Fruit fly (Drosophila melanogaster): ENCODE results near the gene mia.

DNA sequence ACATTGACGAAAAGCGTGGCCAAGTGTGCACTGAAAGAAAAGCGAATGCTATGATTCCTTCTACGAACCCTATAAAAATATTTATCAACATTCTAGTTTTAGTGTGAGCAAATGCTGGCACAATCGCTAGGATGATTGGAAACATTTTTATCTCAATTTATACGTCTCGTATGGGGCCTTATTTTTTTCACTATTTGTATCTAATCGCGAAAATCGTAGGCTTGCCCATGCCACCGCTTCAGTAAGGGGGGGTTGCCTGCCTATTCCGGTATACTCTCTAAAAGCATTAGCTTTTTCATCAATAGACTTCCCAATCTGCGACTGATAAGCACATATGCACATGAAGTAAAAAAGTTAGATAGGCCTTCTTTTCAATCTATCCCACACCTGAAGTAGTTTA is 14.7 kb upstream of the mia start:
- TF ChIP-seq CG9705 (GFP tag; optimal IDR thresholded peaks at IDR 0.05) = no peak
- TF ChIP-seq tai (GFP tag; optimal IDR thresholded peaks at IDR 0.05) = no peak
- TF ChIP-seq h (GFP tag; optimal IDR thresholded peaks at IDR 0.05) = peak; percentile 93
- no peak for TF ChIP-seq Dif (GFP tag; optimal IDR thresholded peaks at IDR 0.05; ENCODE audit: partially characterized antibody)
- TF ChIP-seq Myc (optimal IDR thresholded peaks at IDR 0.05) = no peak

Measured in whole organism, wandering third instar larva.